Worm (Caenorhabditis elegans) whole organism, L1 larva: Measurements from ENCODE around the gene Y22D7AL.7.

ENCODE experiments used
- elt-2 ChIP-seq: sonication (generic microtip); optimal IDR thresholded peaks from 2 replicates; lab custom pipeline; 2016; ENCODE audit warnings: missing genetic modification characterization, mild to moderate bottlenecking, inconsistent platforms, missing compliant biosample characterization, missing genetic modification reagents
- hpl-2 ChIP-seq: fragments of 150-350 bp; optimal IDR thresholded peaks from 2 replicates; lab custom pipeline; 2014; ENCODE audit warnings: missing biosample characterization, missing genetic modification reagents, missing genetic modification characterization
- lin-15B ChIP-seq: fragments of 150-350 bp; sonication (generic microtip); optimal IDR thresholded peaks from 3 replicates; lab custom pipeline; 2014; ENCODE audit warnings: missing biosample characterization, missing genetic modification characterization
- lin-35 ChIP-seq, 2 experiments: fragments of 150-350 bp; optimal IDR thresholded peaks; 2 replicates each; lab custom pipeline; 2014; ENCODE audit warnings: missing biosample characterization in 2 of 2, missing genetic modification characterization in 2 of 2, missing genetic modification reagents in 2 of 2
- lin-39 ChIP-seq: fragments of 150-350 bp; optimal IDR thresholded peaks from 2 replicates; lab custom pipeline; 2014; ENCODE audit warnings: missing biosample characterization, missing genetic modification reagents, missing genetic modification characterization
- snu-23 ChIP-seq: sonication (generic microtip); optimal IDR thresholded peaks from 2 replicates; lab custom pipeline; 2016; ENCODE audit warnings: missing genetic modification characterization, missing compliant biosample characterization

DNA sequence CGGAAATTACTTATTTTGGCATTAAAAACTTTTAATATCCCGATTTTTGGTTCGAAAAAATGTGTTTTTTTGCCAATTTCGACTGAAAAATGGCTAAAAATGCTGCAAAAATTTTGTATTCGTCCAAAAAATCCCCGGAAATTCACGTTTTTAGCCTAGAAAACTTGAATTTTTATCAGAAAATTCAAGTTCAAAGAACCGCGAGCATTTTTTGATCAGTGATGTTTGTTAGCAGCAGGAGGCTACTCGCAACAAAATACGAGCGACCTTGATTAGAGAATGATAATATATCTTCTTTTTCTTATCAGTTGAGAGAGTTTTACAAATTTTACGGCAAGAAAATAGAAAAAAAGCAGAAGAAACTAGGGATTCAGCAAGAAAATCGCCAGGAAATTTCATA lies 45.8 kb downstream of the Y22D7AL.7 start:
- peak; percentile 58 for TF ChIP-seq snu-23 (GFP tag; lab: Kevin White, UChicago)
- TF ChIP-seq lin-35 (GFP tag; optimal IDR thresholded peaks at IDR 0.05; lab: Kevin White, UChicago) = no peak
- TF ChIP-seq hpl-2 = no peak
- peak; percentile 42 for TF ChIP-seq elt-2 (tag; lab: Kevin White, UChicago)
- no peak for TF ChIP-seq lin-15B (tag; lab: Kevin White, UChicago)
- no peak for TF ChIP-seq lin-39 (tag; lab: Kevin White, UChicago)
